Worm (Caenorhabditis elegans): Measurements from ENCODE around the gene M163.9.

- TF ChIP-seq mep-1 (tag; optimal IDR thresholded peaks at IDR 0.05) (no peak), zip-8 (tag; optimal IDR thresholded peaks at IDR 0.05) (no peak), ceh-83 (GFP tag; optimal IDR thresholded peaks at IDR 0.05) (no peak)
Observed at ce11 chrX:14512817-14513216, 43.4 kb downstream of the M163.9 start, which contains the start of gene fbxa-141.
